Fruit fly (Drosophila melanogaster) whole organism, pupa: ENCODE results near the gene Taf3.

Experiments
- CG10348 ChIP-seq: fragments of 200-800 bp; sonication (Bioruptor generic); IDR thresholded peaks from 2 replicates; pipeline ENCODE4 v1.3.6; 2022; ENCODE audit warnings: missing biosample characterization, missing genetic modification characterization
- CG12605 ChIP-seq: fragments of 200-800 bp; sonication (Bioruptor generic); IDR thresholded peaks from 2 replicates; pipeline ENCODE4 v1.3.6; 2022; ENCODE audit warnings: missing biosample characterization, missing genetic modification characterization
- CG13204 ChIP-seq: fragments of 200-800 bp; sonication (Bioruptor generic); optimal IDR thresholded peaks from 2 replicates; lab custom pipeline; 2018; ENCODE audit warnings: missing biosample characterization, mild to moderate bottlenecking, missing genetic modification characterization, moderate library complexity
- CG14655 ChIP-seq: fragments of 200-800 bp; sonication (Bioruptor generic); optimal IDR thresholded peaks from 3 replicates; lab custom pipeline; 2017; ENCODE audit warnings: mild to moderate bottlenecking, missing biosample characterization, missing genetic modification reagents, missing genetic modification characterization
- CG15710 ChIP-seq: fragments of 200-800 bp; sonication (Bioruptor generic); optimal IDR thresholded peaks from 2 replicates; lab custom pipeline; 2018; ENCODE audit warnings: missing biosample characterization, mild to moderate bottlenecking, missing genetic modification characterization, moderate library complexity
- CG17806 ChIP-seq: fragments of 200-800 bp; sonication (Bioruptor generic); optimal IDR thresholded peaks from 2 replicates; lab custom pipeline; 2018; ENCODE audit warnings: missing biosample characterization, mild to moderate bottlenecking, missing genetic modification characterization, moderate library complexity
- CG32121 ChIP-seq: fragments of 200-800 bp; sonication (Bioruptor generic); IDR thresholded peaks from 2 replicates; pipeline ENCODE4 v1.3.6; 2022; ENCODE audit warnings: missing biosample characterization, missing genetic modification characterization
- CG34367 ChIP-seq: fragments of 200-800 bp; sonication (Bioruptor generic); optimal IDR thresholded peaks from 2 replicates; lab custom pipeline; 2018; ENCODE audit warnings: missing biosample characterization, mild to moderate bottlenecking, missing genetic modification characterization
- CG4496 ChIP-seq: fragments of 200-800 bp; sonication (Bioruptor generic); IDR thresholded peaks from 3 replicates; pipeline ENCODE4 v1.3.6; 2022; ENCODE audit warnings: missing biosample characterization, missing genetic modification characterization
- CG8159 ChIP-seq: fragments of 200-800 bp; sonication (Bioruptor generic); optimal IDR thresholded peaks from 3 replicates; lab custom pipeline; 2018; ENCODE audit warnings: missing biosample characterization, mild to moderate bottlenecking, missing genetic modification characterization, moderate library complexity
- CG8301 ChIP-seq: fragments of 200-800 bp; sonication (Bioruptor generic); optimal IDR thresholded peaks from 2 replicates; lab custom pipeline; 2018; ENCODE audit warnings: missing biosample characterization, mild to moderate bottlenecking, missing genetic modification characterization
- CG9948 ChIP-seq: fragments of 200-800 bp; sonication (Bioruptor generic); optimal IDR thresholded peaks from 2 replicates; lab custom pipeline; 2018; ENCODE audit warnings: missing biosample characterization, mild to moderate bottlenecking, missing genetic modification characterization, moderate library complexity
- D1 ChIP-seq: fragments of 200-800 bp; sonication (Bioruptor generic); optimal IDR thresholded peaks from 2 replicates; lab custom pipeline; 2018; ENCODE audit warnings: missing biosample characterization, mild to moderate bottlenecking, missing genetic modification characterization, moderate library complexity
- EcR ChIP-seq: fragments of 200-800 bp; sonication (Bioruptor generic); optimal IDR thresholded peaks from 3 replicates; lab custom pipeline; 2019; ENCODE audit warnings: missing biosample characterization, missing genetic modification characterization, mild to moderate bottlenecking, moderate library complexity, missing genetic modification reagents
- Ets98B ChIP-seq: fragments of 200-800 bp; sonication (Bioruptor generic); IDR thresholded peaks from 2 replicates; pipeline ENCODE4 v1.3.6; 2022; ENCODE audit warnings: missing biosample characterization, missing genetic modification characterization
- Pif1A ChIP-seq: fragments of 200-800 bp; sonication (Bioruptor generic); optimal IDR thresholded peaks from 3 replicates; lab custom pipeline; 2016; ENCODE audit warnings: missing biosample characterization, missing genetic modification characterization
- Pif1B ChIP-seq: fragments of 200-800 bp; sonication (Bioruptor generic); optimal IDR thresholded peaks from 3 replicates; lab custom pipeline; 2016; ENCODE audit warnings: missing biosample characterization, missing genetic modification characterization
- Snoo ChIP-seq: fragments of 200-800 bp; sonication (Bioruptor generic); optimal IDR thresholded peaks from 3 replicates; lab custom pipeline; 2017; ENCODE audit warnings: missing biosample characterization, mild to moderate bottlenecking, missing genetic modification characterization, inconsistent platforms
- fd96Ca ChIP-seq: fragments of 200-800 bp; sonication (Bioruptor generic); IDR thresholded peaks from 3 replicates; pipeline ENCODE4 v1.3.6; 2022; ENCODE audit warnings: missing biosample characterization, missing genetic modification characterization
- gl ChIP-seq: fragments of 200-800 bp; sonication (Bioruptor generic); optimal IDR thresholded peaks from 2 replicates; lab custom pipeline; 2018; ENCODE audit warnings: missing biosample characterization, mild to moderate bottlenecking, missing genetic modification characterization
- rn ChIP-seq: fragments of 200-800 bp; sonication (Bioruptor generic); IDR thresholded peaks from 2 replicates; pipeline ENCODE4 v1.3.6; 2022; ENCODE audit warnings: missing biosample characterization, missing genetic modification characterization

The Taf3 gene

dm6 chr4:485796-486195 lies 19.2 kb upstream of the Taf3 start:
- TF ChIP-seq EcR (GFP tag; lab: Kevin White, UChicago): no peak
- no peak for TF ChIP-seq CG9948
- TF ChIP-seq gl (tag; lab: Kevin White, UChicago): no peak
- no peak for TF ChIP-seq CG13204
- TF ChIP-seq CG17806: no peak
- TF ChIP-seq CG32121 (GFP tag; lab: Robert Waterston, UW): no peak
- no peak for TF ChIP-seq Pif1A
- no peak for TF ChIP-seq Ets98B
- TF ChIP-seq CG4496 (GFP tag; lab: Robert Waterston, UW): no peak
- TF ChIP-seq fd96Ca (GFP tag; lab: Robert Waterston, UW): no peak
- TF ChIP-seq CG8159 (tag; lab: Kevin White, UChicago): no peak
- TF ChIP-seq CG10348 (GFP tag; lab: Robert Waterston, UW): no peak
- TF ChIP-seq CG15710 (tag; lab: Kevin White, UChicago): no peak
- no peak for TF ChIP-seq rn (GFP tag; lab: Robert Waterston, UW)
- TF ChIP-seq, all 21 proteins: peak for 0

- TF ChIP-seq Snoo (tag; lab: Kevin White, UChicago): no peak
These were observed 17.0 kb upstream of the Taf3 start for dm6 chr4:483646-484045.

DNA sequence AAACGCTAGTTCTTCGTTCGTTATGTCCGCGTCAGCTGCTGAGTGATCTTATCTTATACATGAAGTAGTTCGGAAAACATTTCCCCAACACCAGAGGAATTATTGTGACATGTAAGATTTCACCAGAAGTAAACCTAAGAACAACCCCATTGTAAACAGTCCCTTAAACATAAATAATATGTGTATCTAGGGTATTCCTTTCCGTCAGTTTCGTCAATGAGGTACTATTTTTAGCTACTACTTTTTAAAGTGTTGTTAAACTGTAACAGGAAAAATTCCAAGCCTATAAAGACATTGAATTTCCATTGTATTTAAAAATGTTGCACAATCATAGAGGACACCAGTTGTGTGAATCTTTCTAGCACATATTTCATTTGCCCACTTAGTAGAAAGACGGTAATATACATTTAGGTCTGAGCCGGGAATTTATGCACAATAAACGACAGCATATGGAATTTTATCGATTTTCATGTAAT lies 16.1 kb upstream of the Taf3 start:
- TF ChIP-seq D1 (tag; lab: Kevin White, UChicago): peak; percentile 19
- TF ChIP-seq CG4496 (GFP tag; lab: Robert Waterston, UW): no peak

DNA sequence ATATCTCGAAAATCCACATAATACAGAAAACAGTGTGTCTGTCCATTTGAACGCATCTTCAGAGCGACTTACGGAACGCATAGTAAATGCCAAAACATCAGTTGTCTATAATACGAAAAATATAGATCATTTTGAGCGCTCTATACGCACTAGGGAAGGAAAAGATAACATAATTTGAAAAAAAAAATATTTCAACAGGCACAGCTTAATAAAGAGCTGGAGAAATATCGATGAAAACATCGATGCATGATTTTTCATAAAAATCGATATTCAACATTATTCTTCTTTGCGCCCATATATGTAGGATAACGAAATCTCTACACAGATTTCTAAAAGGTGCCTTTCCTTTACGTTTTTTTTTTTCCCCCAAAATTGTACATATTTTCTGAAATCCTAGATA lies 15.1 kb upstream of the Taf3 start:
- TF ChIP-seq CG8301 (tag; lab: Kevin White, UChicago): no peak
- TF ChIP-seq CG17806: no peak
- TF ChIP-seq CG14655 (GFP tag; lab: Kevin White, UChicago): no peak
- TF ChIP-seq rn (GFP tag; lab: Robert Waterston, UW): no peak
- no peak for TF ChIP-seq Pif1B (GFP tag; lab: Kevin White, UChicago)
- no peak for TF ChIP-seq CG12605
- no peak for TF ChIP-seq D1 (tag; lab: Kevin White, UChicago)
- no peak for TF ChIP-seq Pif1A
- no peak for TF ChIP-seq CG32121 (GFP tag; lab: Robert Waterston, UW)
- TF ChIP-seq Ets98B: no peak
- no peak for TF ChIP-seq CG9948
- no peak for TF ChIP-seq Snoo (tag; lab: Kevin White, UChicago)
- no peak for TF ChIP-seq CG13204

- no peak for TF ChIP-seq CG17806
- no peak for TF ChIP-seq CG12605
- no peak for TF ChIP-seq Ets98B
- TF ChIP-seq CG13204: no peak
- TF ChIP-seq Pif1B (GFP tag; lab: Kevin White, UChicago): no peak
- TF ChIP-seq CG8301 (tag; lab: Kevin White, UChicago): no peak
- TF ChIP-seq gl (tag; lab: Kevin White, UChicago): no peak
- TF ChIP-seq Pif1A: no peak
- TF ChIP-seq CG14655 (GFP tag; lab: Kevin White, UChicago): no peak
- TF ChIP-seq CG4496 (GFP tag; lab: Robert Waterston, UW): no peak
- no peak for TF ChIP-seq CG34367
- TF ChIP-seq fd96Ca (GFP tag; lab: Robert Waterston, UW): no peak
- no peak for TF ChIP-seq D1 (tag; lab: Kevin White, UChicago)
- TF ChIP-seq CG10348 (GFP tag; lab: Robert Waterston, UW): no peak
- no peak for TF ChIP-seq CG15710 (tag; lab: Kevin White, UChicago)
- TF ChIP-seq CG32121 (GFP tag; lab: Robert Waterston, UW): no peak
- no peak for TF ChIP-seq Snoo (tag; lab: Kevin White, UChicago)
- TF ChIP-seq EcR (GFP tag; lab: Kevin White, UChicago): no peak
- TF ChIP-seq, all 21 proteins: peak for 0
These were observed 2.1 kb upstream of the Taf3 start for dm6 chr4:468634-469238.

dm6 chr4:468031-468430 lies 1.4 kb upstream of the Taf3 start:
- TF ChIP-seq CG10348 (GFP tag; lab: Robert Waterston, UW): no peak
- TF ChIP-seq CG17806: no peak
- no peak for TF ChIP-seq Pif1B (GFP tag; lab: Kevin White, UChicago)
- no peak for TF ChIP-seq CG8159 (tag; lab: Kevin White, UChicago)
- no peak for TF ChIP-seq CG9948
- TF ChIP-seq rn (GFP tag; lab: Robert Waterston, UW): no peak
- TF ChIP-seq CG32121 (GFP tag; lab: Robert Waterston, UW): no peak
- TF ChIP-seq CG34367: no peak
- no peak for TF ChIP-seq Pif1A
- TF ChIP-seq CG8301 (tag; lab: Kevin White, UChicago): no peak
- no peak for TF ChIP-seq fd96Ca (GFP tag; lab: Robert Waterston, UW)
- no peak for TF ChIP-seq CG13204
- TF ChIP-seq CG4496 (GFP tag; lab: Robert Waterston, UW): no peak
- no peak for TF ChIP-seq Snoo (tag; lab: Kevin White, UChicago)
- no peak for TF ChIP-seq CG12605
- no peak for TF ChIP-seq CG14655 (GFP tag; lab: Kevin White, UChicago)
- no peak for TF ChIP-seq EcR (GFP tag; lab: Kevin White, UChicago)
- TF ChIP-seq Ets98B: no peak
- TF ChIP-seq D1 (tag; lab: Kevin White, UChicago): no peak
- no peak for TF ChIP-seq CG15710 (tag; lab: Kevin White, UChicago)
- TF ChIP-seq, all 21 proteins: peak for 0
